Worm (Caenorhabditis elegans) whole organism, late embryonic: ENCODE results near the gene cwp-4.

Experiments
- C38D4.7 ChIP-seq: fragments of 200-800 bp; sonication (Bioruptor generic); optimal IDR thresholded peaks from 2 replicates; lab custom pipeline; 2018; ENCODE audit warnings: mild to moderate bottlenecking, missing genetic modification characterization, moderate library complexity, missing compliant biosample characterization
- T23F11.4 ChIP-seq: fragments of 200-800 bp; sonication (Bioruptor generic); optimal IDR thresholded peaks from 2 replicates; lab custom pipeline; 2018; ENCODE audit warnings: mild to moderate bottlenecking, missing genetic modification characterization, missing compliant biosample characterization
- Y22D7AL.16 ChIP-seq: sonication (generic microtip); optimal IDR thresholded peaks from 2 replicates; lab custom pipeline; 2016; ENCODE audit warnings: missing genetic modification characterization, missing compliant biosample characterization
- ceh-14 ChIP-seq: sonication (generic microtip); optimal IDR thresholded peaks from 2 replicates; lab custom pipeline; 2016; ENCODE audit warnings: missing genotype, missing genetic modification characterization, missing compliant biosample characterization
- ceh-2 ChIP-seq: sonication (generic microtip); optimal IDR thresholded peaks from 2 replicates; lab custom pipeline; 2016; ENCODE audit warnings: missing genotype, missing genetic modification characterization, missing compliant biosample characterization
- ceh-30 ChIP-seq: fragments of 150-350 bp; optimal IDR thresholded peaks from 2 replicates; lab custom pipeline; 2014; ENCODE audit warnings: missing biosample characterization, missing genetic modification characterization
- ceh-48 ChIP-seq: sonication (generic microtip); optimal IDR thresholded peaks from 2 replicates; lab custom pipeline; 2016; ENCODE audit warnings: missing genetic modification characterization, inconsistent platforms, missing compliant biosample characterization
- ceh-9 ChIP-seq: sonication (generic microtip); optimal IDR thresholded peaks from 2 replicates; lab custom pipeline; 2016; ENCODE audit warnings: mild to moderate bottlenecking, missing genetic modification characterization, inconsistent platforms, missing compliant biosample characterization
- dmd-4 ChIP-seq: sonication (generic microtip); optimal IDR thresholded peaks from 2 replicates; lab custom pipeline; 2016; ENCODE audit warnings: borderline replicate concordance, missing genetic modification characterization, missing compliant biosample characterization
- dve-1 ChIP-seq: sonication (generic microtip); optimal IDR thresholded peaks from 2 replicates; lab custom pipeline; 2017; ENCODE audit warnings: antibody characterized with exemption, mild to moderate bottlenecking, missing genetic modification characterization, missing compliant biosample characterization
- elt-2 ChIP-seq: sonication (generic microtip); optimal IDR thresholded peaks from 2 replicates; lab custom pipeline; 2016; ENCODE audit warnings: missing genetic modification reagents, missing genetic modification characterization, missing compliant biosample characterization
- ets-4 ChIP-seq: sonication (generic microtip); optimal IDR thresholded peaks from 2 replicates; lab custom pipeline; 2016; ENCODE audit warnings: missing genetic modification characterization, missing compliant biosample characterization
- fkh-10 ChIP-seq: fragments of 150-350 bp; optimal IDR thresholded peaks from 2 replicates; lab custom pipeline; 2014; ENCODE audit warnings: missing biosample characterization, missing genetic modification reagents, missing genetic modification characterization
- fkh-6 ChIP-seq: sonication (generic microtip); optimal IDR thresholded peaks from 2 replicates; lab custom pipeline; 2016; ENCODE audit warnings: missing genetic modification characterization, missing compliant biosample characterization
- gmeb-2 ChIP-seq: sonication (generic microtip); optimal IDR thresholded peaks from 2 replicates; lab custom pipeline; 2016; ENCODE audit warnings: missing genetic modification characterization, inconsistent platforms, missing compliant biosample characterization
- hlh-8 ChIP-seq: sonication (generic microtip); optimal IDR thresholded peaks from 2 replicates; lab custom pipeline; 2016; ENCODE audit warnings: missing genotype, missing genetic modification characterization, missing compliant biosample characterization
- lim-6 ChIP-seq: sonication (generic microtip); optimal IDR thresholded peaks from 2 replicates; lab custom pipeline; 2016; ENCODE audit warnings: missing genetic modification characterization, missing compliant biosample characterization
- lin-11 ChIP-seq: fragments of 200-800 bp; sonication (Bioruptor generic); optimal IDR thresholded peaks from 2 replicates; lab custom pipeline; 2018; ENCODE audit warnings: mild to moderate bottlenecking, missing genetic modification characterization, missing compliant biosample characterization
- nfya-1 ChIP-seq: sonication (generic microtip); optimal IDR thresholded peaks from 2 replicates; lab custom pipeline; 2017; ENCODE audit warnings: missing genetic modification characterization, mild to moderate bottlenecking, missing compliant biosample characterization, antibody characterized with exemption, moderate library complexity
- npax-4 ChIP-seq: sonication (generic microtip); optimal IDR thresholded peaks from 2 replicates; lab custom pipeline; 2016; ENCODE audit warnings: missing genetic modification characterization, missing compliant biosample characterization
- pag-3 ChIP-seq: sonication (generic microtip); optimal IDR thresholded peaks from 2 replicates; lab custom pipeline; 2016; ENCODE audit warnings: missing compliant biosample characterization, missing genetic modification characterization, borderline replicate concordance
- pqm-1 ChIP-seq: sonication (generic microtip); optimal IDR thresholded peaks from 2 replicates; lab custom pipeline; 2016; ENCODE audit warnings: missing genetic modification characterization, missing compliant biosample characterization
- ref-2 ChIP-seq: sonication (generic microtip); optimal IDR thresholded peaks from 2 replicates; lab custom pipeline; 2016; ENCODE audit warnings: missing genetic modification characterization, missing compliant biosample characterization
- rnt-1 ChIP-seq: sonication (generic microtip); optimal IDR thresholded peaks from 2 replicates; lab custom pipeline; 2016; ENCODE audit warnings: missing genetic modification characterization, missing compliant biosample characterization
- syd-9 ChIP-seq: sonication (generic microtip); optimal IDR thresholded peaks from 2 replicates; lab custom pipeline; 2016; ENCODE audit warnings: mild to moderate bottlenecking, missing genetic modification characterization, moderate library complexity, missing compliant biosample characterization
- tbx-2 ChIP-seq: sonication (generic microtip); optimal IDR thresholded peaks from 2 replicates; lab custom pipeline; 2016; ENCODE audit warnings: missing genetic modification characterization, missing compliant biosample characterization
- ttx-3 ChIP-seq: sonication (generic microtip); optimal IDR thresholded peaks from 2 replicates; lab custom pipeline; 2016; ENCODE audit warnings: missing genetic modification reagents, missing genetic modification characterization, missing compliant biosample characterization
- unc-3 ChIP-seq, 2 experiments: fragments of 200-800 bp in 1 of 2; sonication (Bioruptor generic) in 1 of 2; sonication (generic microtip) in 1 of 2; conservative IDR thresholded peaks in 1 of 2; optimal IDR thresholded peaks in 1 of 2; 2 replicates each; pipeline versions ENCODE4 v1.3.6 to Lab custom; 2016 to 2022; ENCODE audit warnings: missing compliant biosample characterization in 2 of 2, missing genetic modification characterization in 2 of 2, missing genetic modification reagents in 1 of 2
- unc-42 ChIP-seq: sonication (generic microtip); optimal IDR thresholded peaks from 2 replicates; lab custom pipeline; 2016; ENCODE audit warnings: missing genotype, missing genetic modification characterization, missing compliant biosample characterization
- unc-55 ChIP-seq: sonication (generic microtip); optimal IDR thresholded peaks from 2 replicates; lab custom pipeline; 2017; ENCODE audit warnings: missing biosample characterization, missing genetic modification reagents, missing genetic modification characterization
- unc-86 ChIP-seq: sonication (generic microtip); optimal IDR thresholded peaks from 2 replicates; lab custom pipeline; 2016; ENCODE audit warnings: missing genetic modification characterization, missing compliant biosample characterization
- zip-5 ChIP-seq: sonication (generic microtip); optimal IDR thresholded peaks from 2 replicates; lab custom pipeline; 2016; ENCODE audit warnings: missing genetic modification characterization, missing compliant biosample characterization

cwp-4 gene

DNA sequence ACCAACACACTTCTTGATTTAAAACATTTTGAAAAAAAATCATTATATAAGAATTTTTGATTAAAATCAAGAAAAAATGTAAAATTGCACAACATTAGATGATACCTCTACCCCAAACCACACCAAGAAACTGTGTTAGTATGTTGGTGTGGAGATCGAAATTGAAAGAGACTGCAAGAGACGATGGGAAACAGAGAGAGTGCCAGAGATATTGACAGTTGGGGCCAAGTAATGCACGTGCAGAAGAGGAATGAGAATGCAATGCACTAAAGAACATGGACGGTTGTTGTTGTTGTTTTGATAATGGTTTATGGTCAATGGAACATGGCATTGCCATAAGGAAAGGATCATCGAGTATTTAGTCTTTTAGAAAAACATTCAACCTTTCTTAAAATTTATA lies 21.3 kb upstream of the cwp-4 start:
- TF ChIP-seq elt-2: no peak
- TF ChIP-seq npax-4 (tag; lab: Kevin White, UChicago): no peak
- TF ChIP-seq syd-9: no peak
- no peak for TF ChIP-seq tbx-2 (tag; lab: Kevin White, UChicago)
- no peak for TF ChIP-seq dmd-4 (tag; lab: Kevin White, UChicago)
- TF ChIP-seq ttx-3: no peak
- TF ChIP-seq unc-55 (GFP tag; lab: Kevin White, UChicago): no peak
- TF ChIP-seq ceh-48: no peak
- TF ChIP-seq rnt-1 (tag; lab: Kevin White, UChicago): no peak
- TF ChIP-seq, all 69 proteins: peak for 0

DNA sequence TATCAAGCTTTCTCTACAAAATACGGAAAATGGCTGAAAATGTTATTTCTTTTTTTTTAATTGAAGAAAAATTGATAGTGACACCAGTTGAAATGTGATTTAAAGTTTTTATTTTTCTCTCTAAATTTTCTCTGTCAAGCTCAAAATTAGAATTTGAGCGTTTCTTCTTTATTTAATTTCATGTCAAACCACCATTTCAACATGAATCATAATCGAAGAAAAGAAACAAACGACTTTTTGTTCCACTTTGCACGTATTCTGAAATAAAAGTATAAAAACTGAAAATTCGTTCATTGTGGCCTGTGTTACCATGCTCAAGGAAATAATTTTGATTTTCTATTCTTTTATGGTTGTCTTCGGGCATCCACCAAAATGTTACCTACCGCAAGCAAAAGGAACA lies 20.3 kb upstream of the cwp-4 start, which contains the start of gene K11D12.13:
TSS of gene K11D12.13 (plus strand) at position 301 of the 400 bp plus-strand sequence.
- TF ChIP-seq pqm-1 (tag; lab: Kevin White, UChicago) (no peak), lin-11 (no peak), ceh-9 (tag; lab: Kevin White, UChicago) (no peak), ets-4 (tag; lab: Kevin White, UChicago) (no peak), ceh-14 (no peak), tbx-2 (tag; lab: Kevin White, UChicago) (no peak), ceh-2 (tag; lab: Kevin White, UChicago) (no peak), fkh-10 (GFP tag; lab: Kevin White, UChicago) (no peak), unc-42 (tag; lab: Kevin White, UChicago) (no peak)

DNA sequence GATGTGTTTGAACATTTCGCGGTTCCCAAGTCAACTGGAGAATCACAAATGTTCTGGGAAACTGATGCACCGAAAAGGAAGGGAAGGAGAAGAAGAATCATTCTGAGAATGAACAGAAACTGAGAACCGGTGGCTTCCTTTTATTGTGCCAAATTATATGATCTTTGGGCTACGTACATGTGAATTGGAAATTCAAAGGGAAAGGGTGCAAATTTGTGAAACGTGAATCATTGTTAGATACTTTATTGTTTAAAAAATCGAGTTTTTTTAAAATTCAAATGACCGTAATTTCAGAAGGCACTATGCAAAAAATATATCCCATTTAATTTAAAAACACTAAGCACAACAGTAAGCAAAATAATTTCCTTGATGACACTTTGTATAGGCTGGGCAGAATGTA lies 18.4 kb upstream of the cwp-4 start, which contains the start of gene K11D12.6:
TSS of gene K11D12.6 (minus strand) at position 101 of the 400 bp plus-strand sequence.
- TF ChIP-seq C38D4.7 (GFP tag; lab: Kevin White, UChicago) (no peak), zip-5 (tag; lab: Kevin White, UChicago) (no peak), ceh-30 (tag; lab: Kevin White, UChicago) (no peak), fkh-6 (tag; lab: Kevin White, UChicago) (no peak), gmeb-2 (no peak)
- TF ChIP-seq, all 69 proteins: peak for 0

DNA sequence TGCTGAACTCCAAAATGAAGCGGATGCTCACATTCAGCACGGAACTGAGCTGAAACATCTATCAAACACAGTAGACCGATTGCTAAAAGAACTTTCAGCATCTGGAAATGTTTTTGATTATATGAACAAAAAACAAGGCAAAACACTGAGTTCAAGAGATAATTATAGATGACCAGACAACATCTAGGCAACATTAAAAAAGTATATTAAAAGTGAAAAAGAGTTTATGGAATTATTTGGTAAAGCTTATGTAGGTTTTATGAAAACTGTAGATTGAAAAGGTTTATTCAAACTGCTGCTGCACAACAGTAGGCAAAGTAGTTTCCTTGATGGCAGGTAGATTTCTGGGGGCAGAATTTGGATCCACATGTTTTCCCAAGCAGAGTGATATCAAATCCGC lies 17.1 kb upstream of the cwp-4 start, which contains the start of gene K11D12.7:
TSS of gene K11D12.7 (minus strand) at position 101 of the 400 bp plus-strand sequence.
- TF ChIP-seq pag-3 (tag; lab: Kevin White, UChicago) (no peak), Y22D7AL.16 (tag; lab: Kevin White, UChicago) (no peak), unc-86 (tag; lab: Kevin White, UChicago) (no peak), tbx-2 (tag; lab: Kevin White, UChicago) (no peak), ets-4 (tag; lab: Kevin White, UChicago) (no peak), dmd-4 (tag; lab: Kevin White, UChicago) (no peak), ref-2 (tag; lab: Kevin White, UChicago) (no peak), dve-1 (tag; lab: Kevin White, UChicago) (no peak), unc-3 (GFP tag; conservative IDR thresholded peaks at IDR 0.05; lab: Robert Waterston, UW) (no peak), unc-3 (tag; optimal IDR thresholded peaks at IDR 0.05; lab: Kevin White, UChicago) (no peak)
- TF ChIP-seq, all 69 proteins: peak for 0

DNA sequence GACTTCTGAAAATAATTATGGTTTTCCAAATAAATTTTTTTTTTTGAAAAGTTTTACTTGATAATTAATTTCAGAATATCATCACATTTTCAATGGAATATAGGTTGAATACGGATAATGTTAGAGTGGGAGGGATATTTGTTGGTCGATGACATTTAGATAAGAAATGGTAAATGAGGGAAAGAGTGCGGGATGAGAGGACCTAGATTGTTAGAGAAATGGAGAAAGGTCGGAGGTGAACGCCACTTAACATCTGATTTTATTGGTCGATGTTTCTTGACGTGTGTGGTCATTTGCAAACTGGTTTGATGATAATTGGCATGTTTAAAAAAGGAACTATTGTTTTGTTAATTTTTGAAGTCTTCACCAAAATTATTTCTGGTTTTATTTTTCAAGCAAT lies 15.0 kb upstream of the cwp-4 start:
- TF ChIP-seq T23F11.4 (GFP tag; lab: Kevin White, UChicago) (no peak), unc-42 (tag; lab: Kevin White, UChicago) (no peak), lim-6 (tag; lab: Kevin White, UChicago) (no peak)

DNA sequence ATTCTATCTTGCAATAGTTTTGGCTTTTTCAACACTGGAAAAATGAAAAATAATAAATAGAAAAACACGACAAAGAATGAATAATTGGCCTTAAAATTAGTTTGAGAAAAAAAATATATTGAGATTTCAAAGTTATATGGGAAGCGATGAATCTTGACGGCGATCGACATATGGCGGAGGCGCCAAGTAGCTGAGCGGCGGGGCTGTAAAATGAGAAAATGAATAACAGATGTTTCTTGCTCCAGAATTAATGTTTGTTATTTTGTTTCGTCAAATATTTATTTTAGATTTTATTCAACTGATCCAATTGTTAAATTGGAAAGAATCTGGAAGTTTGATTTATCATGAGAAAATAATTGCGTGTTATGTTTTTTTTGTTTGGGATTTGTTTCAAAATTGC lies 13.9 kb upstream of the cwp-4 start, which contains the start of gene K11D12.11:
TSS of gene K11D12.11 (minus strand) at position 42 of the 400 bp plus-strand sequence.
- peak; percentile 75 for TF ChIP-seq hlh-8
- TF ChIP-seq ceh-9 (tag; lab: Kevin White, UChicago): no peak
- no peak for TF ChIP-seq nfya-1
- TF ChIP-seq, all 69 proteins: peak for 1
